Fruit fly (Drosophila melanogaster) whole organism, prepupa: ENCODE data around the gene Eno.

Source experiments
- CG9139 ChIP-seq: fragments of 200-800 bp; sonication (Bioruptor generic); optimal IDR thresholded peaks from 3 replicates; lab custom pipeline; 2017; ENCODE audit warnings: missing biosample characterization, mild to moderate bottlenecking, missing genetic modification characterization
- Hr39 ChIP-seq: fragments of 200-800 bp; sonication (Bioruptor generic); optimal IDR thresholded peaks from 2 replicates; lab custom pipeline; 2016; ENCODE audit warnings: missing biosample characterization, missing genetic modification characterization
- dsx ChIP-seq: fragments of 200-800 bp; optimal IDR thresholded peaks from 3 replicates; lab custom pipeline; 2019; ENCODE audit warnings: missing biosample characterization, mild to moderate bottlenecking, missing genetic modification characterization, moderate library complexity; ENCODE audit not compliant: poor library complexity, severe bottlenecking

dm6 chr2L:1756351-1756750, 26.9 kb upstream of the Eno start, which contains the start of gene Gr22f:
- no peak for TF ChIP-seq Hr39 (GFP tag; lab: Kevin White, UChicago)
- TF ChIP-seq CG9139 (GFP tag; lab: Kevin White, UChicago): no peak
- no peak for TF ChIP-seq dsx
